Fruit fly (Drosophila melanogaster): ENCODE data around the gene CG9953.

Gene CG9953

DNA sequence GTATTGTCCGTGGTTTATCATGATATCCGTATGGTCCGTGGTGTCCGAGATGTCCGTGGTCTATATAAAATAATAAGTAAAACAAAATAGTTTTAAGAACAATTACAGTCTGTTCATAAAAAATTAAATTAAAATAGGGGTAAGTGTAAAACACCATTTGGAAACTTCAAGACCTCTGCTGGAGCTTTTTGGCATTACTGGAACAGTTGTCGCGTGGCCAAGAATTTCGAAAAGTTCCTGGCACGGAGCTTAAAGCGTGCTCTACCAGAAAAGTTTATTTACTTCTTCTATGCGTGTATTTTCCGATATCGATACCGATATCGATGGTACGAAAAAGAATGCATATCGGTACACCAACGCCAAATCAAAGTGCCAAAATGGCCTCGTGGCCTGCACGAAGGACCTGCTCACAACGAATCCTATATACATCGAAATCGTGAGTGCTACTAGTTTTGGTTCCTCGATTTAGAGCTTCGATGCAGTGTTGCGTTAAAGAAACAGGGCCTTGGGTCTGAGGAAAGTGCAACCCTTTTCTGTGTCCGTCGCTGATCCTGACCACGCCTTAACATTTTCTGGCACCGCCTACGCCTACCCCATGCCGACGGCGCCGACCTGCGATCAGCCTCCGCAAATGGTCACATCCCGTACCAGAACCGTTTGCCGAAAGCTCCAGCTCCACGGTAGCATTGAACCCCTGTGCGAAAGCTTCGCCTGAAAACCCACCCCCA lies 27.2 kb upstream of the CG9953 start (continued):
- TF ChIP-seq CG9437 (GFP tag; optimal IDR thresholded peaks at IDR 0.05) = no peak
- TF ChIP-seq CG7357 (GFP tag; IDR thresholded peaks at IDR 0.05) = no peak
- no peak for TF ChIP-seq ro (GFP tag; IDR thresholded peaks at IDR 0.05)
- TF ChIP-seq ap (GFP tag; IDR thresholded peaks at IDR 0.05) = no peak
- TF ChIP-seq CG8281 (tag; optimal IDR thresholded peaks at IDR 0.05) = no peak
- TF ChIP-seq MBD-R2 (GFP tag; IDR thresholded peaks at IDR 0.05) = 0 out of 2 replicates have a peak, but pooled peaks have one; percentile 39
- TF ChIP-seq cg (GFP tag; optimal IDR thresholded peaks at IDR 0.05) = peak; percentile 13
- TF ChIP-seq sob (GFP tag; IDR thresholded peaks at IDR 0.05) = no peak
- TF ChIP-seq vnd (GFP tag; IDR thresholded peaks at IDR 0.05; ENCODE audit: partially characterized antibody) = peak; percentile 46; the same call in 1 of the 3 replicates
- no peak for TF ChIP-seq da (GFP tag; optimal IDR thresholded peaks at IDR 0.05)
- no peak for TF ChIP-seq hkb (optimal IDR thresholded peaks at IDR 0.05)
- TF ChIP-seq hkb (GFP tag; IDR thresholded peaks at IDR 0.05) = 0 out of 2 replicates have a peak, but pooled peaks have one; percentile 14
- TF ChIP-seq Taf1 (GFP tag; IDR thresholded peaks at IDR 0.05) = no peak
- TF ChIP-seq CG13775 (GFP tag; optimal IDR thresholded peaks at IDR 0.05) = no peak
- no peak for TF ChIP-seq Sry-β (GFP tag; optimal IDR thresholded peaks at IDR 0.05)
- TF ChIP-seq Trl (optimal IDR thresholded peaks at IDR 0.05) = no peak
- peak; percentile 16 for TF ChIP-seq Trl (GFP tag; optimal IDR thresholded peaks at IDR 0.05)
- TF ChIP-seq HmgZ (tag; optimal IDR thresholded peaks at IDR 0.05) = no peak
- TF ChIP-seq prd (optimal IDR thresholded peaks at IDR 0.05) = no peak
- TF ChIP-seq prd (GFP tag; IDR thresholded peaks at IDR 0.05) = no peak
- no peak for TF ChIP-seq so (GFP tag; IDR thresholded peaks at IDR 0.05)
- no peak for TF ChIP-seq gro (GFP tag; optimal IDR thresholded peaks at IDR 0.05)
- no peak for TF ChIP-seq fd96Cb (tag; optimal IDR thresholded peaks at IDR 0.05)
- TF ChIP-seq hb (GFP tag; IDR thresholded peaks at IDR 0.05; ENCODE audit: partially characterized antibody) = no peak
- peak; percentile 27; the same call in 1 of the 3 replicates for TF ChIP-seq CG16813 (GFP tag; IDR thresholded peaks at IDR 0.05; ENCODE audit: partially characterized antibody)
- TF ChIP-seq zfh1 (GFP tag; IDR thresholded peaks at IDR 0.05) = 0 out of 3 replicates have a peak, but pooled peaks have one; percentile 13
- TF ChIP-seq Scr (GFP tag; IDR thresholded peaks at IDR 0.05; ENCODE audit: partially characterized antibody) = peak; percentile 33
- no peak for TF ChIP-seq tx (GFP tag; optimal IDR thresholded peaks at IDR 0.05)
- no peak for TF ChIP-seq az2 (GFP tag; optimal IDR thresholded peaks at IDR 0.05)
- no peak for TF ChIP-seq en (GFP tag; optimal IDR thresholded peaks at IDR 0.05)
- peak; percentile 68; the same call in 3 of the 4 replicates for TF ChIP-seq Dll (GFP tag; IDR thresholded peaks at IDR 0.05; ENCODE audit: partially characterized antibody)
- TF ChIP-seq amos (GFP tag; IDR thresholded peaks at IDR 0.05; ENCODE audit: partially characterized antibody) = peak; percentile 47; the same call in 1 of the 2 replicates
- TF ChIP-seq CG2202 (tag; optimal IDR thresholded peaks at IDR 0.05) = no peak
- TF ChIP-seq pnt (GFP tag; optimal IDR thresholded peaks at IDR 0.05) = no peak
- no peak for TF ChIP-seq Adf1 (GFP tag; IDR thresholded peaks at IDR 0.05)
- no peak for TF ChIP-seq CG15696 (tag; optimal IDR thresholded peaks at IDR 0.05)
- no peak for TF ChIP-seq Antp (GFP tag; optimal IDR thresholded peaks at IDR 0.05)
- TF ChIP-seq trh (GFP tag; optimal IDR thresholded peaks at IDR 0.05) = no peak
- TF ChIP-seq BEAF-32 (GFP tag; optimal IDR thresholded peaks at IDR 0.05) = peak; percentile 41
- TF ChIP-seq zen (tag; optimal IDR thresholded peaks at IDR 0.05) = no peak
- TF ChIP-seq CG13287 (GFP tag; IDR thresholded peaks at IDR 0.05; ENCODE audit: partially characterized antibody) = peak; percentile 77
- no peak for TF ChIP-seq CG32772 (GFP tag; IDR thresholded peaks at IDR 0.05)
- TF ChIP-seq Ptx1 (GFP tag; IDR thresholded peaks at IDR 0.05) = no peak
- TF ChIP-seq Ravus (GFP tag; IDR thresholded peaks at IDR 0.05) = no peak
- no peak for TF ChIP-seq CG18476 (GFP tag; optimal IDR thresholded peaks at IDR 0.05)
- TF ChIP-seq YL-1 (GFP tag; optimal IDR thresholded peaks at IDR 0.05) = no peak
- TF ChIP-seq Fer2 (tag; optimal IDR thresholded peaks at IDR 0.05) = no peak
- TF ChIP-seq CG7271 (tag; optimal IDR thresholded peaks at IDR 0.05) = no peak
- TF ChIP-seq CG14441 (GFP tag; IDR thresholded peaks at IDR 0.05) = no peak
- TF ChIP-seq rib (GFP tag; IDR thresholded peaks at IDR 0.05) = no peak

All from whole organism, embryonic.